Worm (Caenorhabditis elegans): ENCODE measurements around the gene T03F7.6.

Gene T03F7.6

ce11 chrV:11326914-11327367 is 32.4 kb downstream of the T03F7.6 start, which contains the start of gene tmed-10 (continued):
- no peak for TF ChIP-seq K11D2.4 (GFP tag; IDR thresholded peaks at IDR 0.05)
- no peak for TF ChIP-seq unc-130 (GFP tag; optimal IDR thresholded peaks at IDR 0.05)
- no peak for TF ChIP-seq akir-1 (GFP tag; optimal IDR thresholded peaks at IDR 0.05)
- TF ChIP-seq madf-8 (GFP tag; conservative IDR thresholded peaks at IDR 0.05) = peak; percentile 39
- TF ChIP-seq ztf-6 (GFP tag; IDR thresholded peaks at IDR 0.05) = peak; percentile 50; the same call in 1 of the 2 replicates
- peak; percentile 48 for TF ChIP-seq efl-1 (GFP tag; optimal IDR thresholded peaks at IDR 0.05)
- TF ChIP-seq pha-4 (tag; optimal IDR thresholded peaks at IDR 0.05) = no peak
- TF ChIP-seq athp-1 (tag; optimal IDR thresholded peaks at IDR 0.05) = no peak
- peak; percentile 77 for TF ChIP-seq ekl-4 (GFP tag; IDR thresholded peaks at IDR 0.05)
- no peak for TF ChIP-seq xnd-1 (tag; optimal IDR thresholded peaks at IDR 0.05)
- TF ChIP-seq lsl-1 (GFP tag; optimal IDR thresholded peaks at IDR 0.05) = peak; percentile 64
- TF ChIP-seq ceh-100 (GFP tag; IDR thresholded peaks at IDR 0.05) = peak; percentile 89
- no peak for TF ChIP-seq unc-62 (GFP tag; optimal IDR thresholded peaks at IDR 0.05)
- peak; percentile 38; the same call in 1 of the 2 replicates for TF ChIP-seq B0019.2 (GFP tag; conservative IDR thresholded peaks at IDR 0.05)
- TF ChIP-seq Y53G8AR.9 (GFP tag; conservative IDR thresholded peaks at IDR 0.05) = no peak
- TF ChIP-seq C17E4.6 (GFP tag; IDR thresholded peaks at IDR 0.05) = no peak
- TF ChIP-seq rcor-1 (GFP tag; IDR thresholded peaks at IDR 0.05) = peak; percentile 89
- 0 out of 2 replicates have a peak, but pooled peaks have one; percentile 7 for TF ChIP-seq egrh-3 (GFP tag; IDR thresholded peaks at IDR 0.05)
- TF ChIP-seq egl-44 (GFP tag; IDR thresholded peaks at IDR 0.05) = 0 out of 2 replicates have a peak, but pooled peaks have one; percentile 24
- peak; percentile 28 for TF ChIP-seq snpc-4 (GFP tag; optimal IDR thresholded peaks at IDR 0.05)
- TF ChIP-seq snpc-4 (tag; optimal IDR thresholded peaks at IDR 0.05) = peak in 3 of 4 experiments; percentile 27 to 72 (median 57)
- TF ChIP-seq tbp1 (GFP tag; optimal IDR thresholded peaks at IDR 0.05) = peak; percentile 51
- TF ChIP-seq dox-1 (GFP tag; IDR thresholded peaks at IDR 0.05) = peak; percentile 97
- no peak for TF ChIP-seq B0336.3 (GFP tag; IDR thresholded peaks at IDR 0.05)
- TF ChIP-seq let-607 (tag; optimal IDR thresholded peaks at IDR 0.05) = peak; percentile 93 to 94
- TF ChIP-seq ztf-26 (tag; optimal IDR thresholded peaks at IDR 0.05) = no peak
- TF ChIP-seq ztf-18 (tag; optimal IDR thresholded peaks at IDR 0.05) = peak; percentile 44
- TF ChIP-seq cebp-1 (GFP tag; IDR thresholded peaks at IDR 0.05) = no peak
- TF ChIP-seq cebp-1 (tag; optimal IDR thresholded peaks at IDR 0.05) = no peak
- TF ChIP-seq hmg-1.2 (GFP tag; IDR thresholded peaks at IDR 0.05) = peak; percentile 77
- TF ChIP-seq attf-6 (GFP tag; IDR thresholded peaks at IDR 0.05) = 0 out of 2 replicates have a peak, but pooled peaks have one; percentile 13
- TF ChIP-seq lir-1 (GFP tag; conservative IDR thresholded peaks at IDR 0.05) = peak; percentile 70; the same call in 1 of the 2 replicates
- peak; percentile 88 for TF ChIP-seq D2030.7 (GFP tag; IDR thresholded peaks at IDR 0.05)
- 0 out of 2 replicates have a peak, but pooled peaks have one; percentile 42 for TF ChIP-seq lin-26 (GFP tag; IDR thresholded peaks at IDR 0.05)
- no peak for TF ChIP-seq F39B2.1 (GFP tag; IDR thresholded peaks at IDR 0.05)
- TF ChIP-seq mcd-1 (GFP tag; IDR thresholded peaks at IDR 0.05) = peak; percentile 96
- no peak for TF ChIP-seq ceh-58 (GFP tag; IDR thresholded peaks at IDR 0.05)
- peak; percentile 84 for TF ChIP-seq pbrm-1 (GFP tag; IDR thresholded peaks at IDR 0.05)
- no peak for TF ChIP-seq B0035.1 (tag; optimal IDR thresholded peaks at IDR 0.05)
- peak; percentile 62; the same call in 1 of the 2 replicates for TF ChIP-seq aptf-2 (GFP tag; conservative IDR thresholded peaks at IDR 0.05)
- peak; percentile 41 for TF ChIP-seq snpc-3.4 (tag; optimal IDR thresholded peaks at IDR 0.05)

All from whole organism, young adult.